Worm (Caenorhabditis elegans): Measurements from ENCODE around the gene Y54G2A.41.

The Y54G2A.41 gene

DNA sequence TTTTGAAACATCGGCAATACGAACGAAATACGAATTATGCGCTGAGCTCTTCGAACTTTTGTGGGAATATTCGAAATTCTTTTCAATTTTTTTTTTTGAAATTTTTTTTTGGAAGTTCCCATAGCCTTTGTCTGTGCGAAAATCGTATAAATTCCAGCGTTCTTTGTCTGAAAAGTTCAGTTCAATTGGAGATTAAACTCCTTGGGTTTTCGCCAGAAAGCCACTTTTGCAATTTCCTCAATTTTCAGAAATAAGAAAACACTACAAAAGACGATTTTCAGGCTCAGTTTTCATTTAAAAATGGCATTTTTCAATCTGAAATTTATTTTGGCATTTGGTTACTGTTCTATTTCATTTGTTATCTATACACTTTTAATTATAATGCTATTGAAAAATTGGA is 7.5 kb downstream of the Y54G2A.41 start, which contains the start of gene Y54G2A.38:
Gene Y54G2A.38 (plus strand): TSS at position 301 of the 400 bp plus-strand sequence.
- no peak for TF ChIP-seq dmd-4 (tag; optimal IDR thresholded peaks at IDR 0.05; ENCODE audit: borderline replicate concordance)
- no peak for TF ChIP-seq unc-55 (GFP tag; optimal IDR thresholded peaks at IDR 0.05)
- TF ChIP-seq madf-2 (tag; optimal IDR thresholded peaks at IDR 0.05) = no peak
- TF ChIP-seq F13H6.1 (tag; optimal IDR thresholded peaks at IDR 0.05) = no peak
- TF ChIP-seq eyg-1 (tag; optimal IDR thresholded peaks at IDR 0.05) = no peak
- TF ChIP-seq hlh-15 (tag; optimal IDR thresholded peaks at IDR 0.05) = no peak
- no peak for TF ChIP-seq unc-42 (tag; optimal IDR thresholded peaks at IDR 0.05)
- TF ChIP-seq pqm-1 (tag; optimal IDR thresholded peaks at IDR 0.05) = no peak
- no peak for TF ChIP-seq pha-2 (tag; optimal IDR thresholded peaks at IDR 0.05)
- TF ChIP-seq nhr-232 (tag; optimal IDR thresholded peaks at IDR 0.05) = no peak
- TF ChIP-seq rnt-1 (tag; optimal IDR thresholded peaks at IDR 0.05) = no peak
- no peak for TF ChIP-seq dve-1 (tag; optimal IDR thresholded peaks at IDR 0.05)
- no peak for TF ChIP-seq mec-3 (tag; optimal IDR thresholded peaks at IDR 0.05; ENCODE audit: borderline replicate concordance)
- no peak for TF ChIP-seq ceh-6 (GFP tag; optimal IDR thresholded peaks at IDR 0.05)

ce11 chrIV:2761477-2761876 is 9.8 kb downstream of the Y54G2A.41 start:
- TF ChIP-seq K02D7.2 (tag; optimal IDR thresholded peaks at IDR 0.05) (no peak), fax-1 (tag; optimal IDR thresholded peaks at IDR 0.05) (no peak), ceh-18 (tag; optimal IDR thresholded peaks at IDR 0.05) (no peak), unc-42 (tag; optimal IDR thresholded peaks at IDR 0.05) (no peak), fkh-6 (tag; optimal IDR thresholded peaks at IDR 0.05) (no peak), hlh-6 (tag; optimal IDR thresholded peaks at IDR 0.05) (no peak), ceh-2 (tag; optimal IDR thresholded peaks at IDR 0.05) (no peak), rnt-1 (tag; optimal IDR thresholded peaks at IDR 0.05) (no peak), C08G9.2 (tag; optimal IDR thresholded peaks at IDR 0.05) (no peak), dve-1 (tag; optimal IDR thresholded peaks at IDR 0.05) (no peak), sox-4 (tag; optimal IDR thresholded peaks at IDR 0.05) (no peak), ttx-3 (tag; optimal IDR thresholded peaks at IDR 0.05) (no peak), tbx-7 (tag; optimal IDR thresholded peaks at IDR 0.05) (no peak), pag-3 (tag; optimal IDR thresholded peaks at IDR 0.05; ENCODE audit: borderline replicate concordance) (no peak), pros-1 (tag; optimal IDR thresholded peaks at IDR 0.05) (no peak), ceh-6 (GFP tag; optimal IDR thresholded peaks at IDR 0.05) (no peak)

ce11 chrIV:2762380-2762779 is 10.7 kb downstream of the Y54G2A.41 start, which contains the start of gene Y54G2A.77:
TSS of gene Y54G2A.77 (plus strand) at chrIV:2762680.
- TF ChIP-seq ceh-34 (tag; optimal IDR thresholded peaks at IDR 0.05) = no peak

DNA sequence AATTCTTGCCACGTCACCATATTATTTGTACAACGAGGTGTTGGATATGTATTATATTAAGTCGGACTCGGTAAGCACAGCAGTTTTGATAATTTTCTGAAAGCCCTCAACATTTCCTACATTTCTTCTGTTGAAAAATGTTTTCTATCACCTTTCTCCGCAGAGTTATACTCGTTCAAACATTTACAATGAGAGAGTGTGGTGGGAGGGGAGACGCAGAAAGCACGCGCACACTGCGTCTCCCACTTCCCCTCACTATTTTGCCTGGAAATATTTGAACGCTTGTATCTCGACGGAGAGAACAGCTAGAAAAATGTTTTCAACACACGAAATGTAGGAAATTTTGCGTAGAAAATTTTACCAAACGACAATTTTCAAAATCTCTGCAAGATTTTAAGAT is 12.5 kb downstream of the Y54G2A.41 start:
- no peak for TF ChIP-seq fkh-6 (tag; optimal IDR thresholded peaks at IDR 0.05)
- TF ChIP-seq C08G9.2 (tag; optimal IDR thresholded peaks at IDR 0.05) = no peak
- TF ChIP-seq eyg-1 (tag; optimal IDR thresholded peaks at IDR 0.05) = no peak
- no peak for TF ChIP-seq nhr-11 (tag; optimal IDR thresholded peaks at IDR 0.05)
- TF ChIP-seq zip-5 (tag; optimal IDR thresholded peaks at IDR 0.05) = no peak
- no peak for TF ChIP-seq ama-1 (optimal IDR thresholded peaks at IDR 0.05)

DNA sequence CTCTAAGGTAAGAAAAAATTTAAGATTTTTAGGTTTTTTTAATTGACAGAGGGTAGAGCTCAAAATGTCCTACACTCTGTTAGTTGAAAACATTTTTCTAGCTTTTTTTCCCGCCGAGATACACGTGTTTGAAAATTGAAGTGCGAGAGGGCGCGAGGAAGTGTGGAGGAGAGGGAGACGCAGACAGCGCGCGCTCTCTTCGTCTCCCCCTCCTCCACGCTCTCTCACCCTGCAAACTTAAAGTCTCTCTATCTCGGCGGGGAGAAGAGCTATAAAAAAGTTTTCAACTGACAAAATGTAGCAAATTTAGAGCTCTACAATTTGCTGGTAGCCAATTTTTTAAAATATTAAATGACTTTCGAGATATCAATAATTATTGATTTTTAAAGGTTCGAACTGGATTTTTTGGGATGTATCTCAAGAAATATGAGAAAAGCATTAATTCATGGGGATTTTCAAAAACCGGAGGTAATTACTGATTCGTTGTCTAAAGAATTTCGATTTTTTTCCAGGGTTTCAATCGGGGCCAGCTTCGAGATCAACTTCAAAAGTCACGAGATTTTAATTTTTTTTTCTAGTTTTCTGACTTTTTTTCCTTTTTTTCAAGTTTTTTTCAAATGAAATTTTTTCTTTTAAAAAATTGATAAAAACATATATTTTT is 13.5 kb downstream of the Y54G2A.41 start:
- TF ChIP-seq elt-4 (tag; optimal IDR thresholded peaks at IDR 0.05) (no peak), hlh-6 (tag; optimal IDR thresholded peaks at IDR 0.05) (no peak), pha-2 (tag; optimal IDR thresholded peaks at IDR 0.05) (no peak), ceh-30 (tag; optimal IDR thresholded peaks at IDR 0.05) (no peak), hlh-13 (GFP tag; optimal IDR thresholded peaks at IDR 0.05) (no peak), ceh-48 (tag; optimal IDR thresholded peaks at IDR 0.05) (no peak), C08G9.2 (tag; optimal IDR thresholded peaks at IDR 0.05) (no peak), ceh-24 (tag; optimal IDR thresholded peaks at IDR 0.05) (no peak), sox-4 (tag; optimal IDR thresholded peaks at IDR 0.05) (no peak), ceh-34 (tag; optimal IDR thresholded peaks at IDR 0.05) (no peak), lin-11 (tag; optimal IDR thresholded peaks at IDR 0.05) (no peak), ceh-9 (tag; optimal IDR thresholded peaks at IDR 0.05) (no peak), syd-9 (tag; optimal IDR thresholded peaks at IDR 0.05) (no peak)

All from whole organism, late embryonic.